Worm (Caenorhabditis elegans) whole organism, late embryonic: ENCODE measurements around the gene E01G4.6.

Experiments used
- ceh-18 ChIP-seq: sonication (generic microtip); optimal IDR thresholded peaks from 2 replicates; lab custom pipeline; 2016; ENCODE audit warnings: missing genetic modification characterization, missing compliant biosample characterization
- ceh-22 ChIP-seq: sonication (generic microtip); optimal IDR thresholded peaks from 2 replicates; lab custom pipeline; 2017; ENCODE audit warnings: missing biosample characterization, missing genetic modification characterization
- ceh-30 ChIP-seq: fragments of 150-350 bp; optimal IDR thresholded peaks from 2 replicates; lab custom pipeline; 2014; ENCODE audit warnings: missing biosample characterization, missing genetic modification characterization
- dmd-4 ChIP-seq: sonication (generic microtip); optimal IDR thresholded peaks from 2 replicates; lab custom pipeline; 2016; ENCODE audit warnings: borderline replicate concordance, missing genetic modification characterization, missing compliant biosample characterization
- elt-2 ChIP-seq: sonication (generic microtip); optimal IDR thresholded peaks from 2 replicates; lab custom pipeline; 2016; ENCODE audit warnings: missing genetic modification reagents, missing genetic modification characterization, missing compliant biosample characterization
- hlh-15 ChIP-seq: sonication (generic microtip); optimal IDR thresholded peaks from 2 replicates; lab custom pipeline; 2016; ENCODE audit warnings: missing genetic modification characterization, missing compliant biosample characterization
- hlh-6 ChIP-seq: sonication (generic microtip); optimal IDR thresholded peaks from 2 replicates; lab custom pipeline; 2016; ENCODE audit warnings: missing genotype, missing genetic modification characterization, missing compliant biosample characterization
- lim-6 ChIP-seq: sonication (generic microtip); optimal IDR thresholded peaks from 2 replicates; lab custom pipeline; 2016; ENCODE audit warnings: missing genetic modification characterization, missing compliant biosample characterization
- nfya-1 ChIP-seq: sonication (generic microtip); optimal IDR thresholded peaks from 2 replicates; lab custom pipeline; 2017; ENCODE audit warnings: missing genetic modification characterization, mild to moderate bottlenecking, missing compliant biosample characterization, antibody characterized with exemption, moderate library complexity
- nhr-11 ChIP-seq: fragments of 150-350 bp; optimal IDR thresholded peaks from 2 replicates; lab custom pipeline; 2014; ENCODE audit warnings: missing biosample characterization, missing genetic modification characterization
- pha-4 ChIP-seq: fragments of 150-350 bp; optimal IDR thresholded peaks from 2 replicates; lab custom pipeline; 2018; ENCODE audit warnings: missing biosample characterization, missing genetic modification reagents, missing genetic modification characterization
- tbx-2 ChIP-seq: sonication (generic microtip); optimal IDR thresholded peaks from 2 replicates; lab custom pipeline; 2016; ENCODE audit warnings: missing genetic modification characterization, missing compliant biosample characterization
- unc-55 ChIP-seq: sonication (generic microtip); optimal IDR thresholded peaks from 2 replicates; lab custom pipeline; 2017; ENCODE audit warnings: missing biosample characterization, missing genetic modification reagents, missing genetic modification characterization

ce11 chrII:13472101-13472500 is 10.1 kb upstream of the E01G4.6 start, which contains the start of gene E01G4.5:
- TF ChIP-seq pha-4 (tag; lab: Kevin White, UChicago) (no peak), ceh-30 (tag; lab: Kevin White, UChicago) (no peak), unc-55 (no peak), hlh-15 (tag; lab: Kevin White, UChicago) (no peak), dmd-4 (no peak), lim-6 (tag; lab: Kevin White, UChicago) (no peak), nhr-11 (tag; lab: Kevin White, UChicago) (no peak), elt-2 (tag; lab: Kevin White, UChicago) (no peak), nfya-1 (tag; lab: Kevin White, UChicago) (no peak), ceh-18 (tag; lab: Kevin White, UChicago) (no peak), ceh-22 (tag; lab: Kevin White, UChicago) (no peak), hlh-6 (no peak), tbx-2 (no peak)
